Fruit fly (Drosophila melanogaster): ENCODE measurements around the gene HisRS.

Gene HisRS

DNA sequence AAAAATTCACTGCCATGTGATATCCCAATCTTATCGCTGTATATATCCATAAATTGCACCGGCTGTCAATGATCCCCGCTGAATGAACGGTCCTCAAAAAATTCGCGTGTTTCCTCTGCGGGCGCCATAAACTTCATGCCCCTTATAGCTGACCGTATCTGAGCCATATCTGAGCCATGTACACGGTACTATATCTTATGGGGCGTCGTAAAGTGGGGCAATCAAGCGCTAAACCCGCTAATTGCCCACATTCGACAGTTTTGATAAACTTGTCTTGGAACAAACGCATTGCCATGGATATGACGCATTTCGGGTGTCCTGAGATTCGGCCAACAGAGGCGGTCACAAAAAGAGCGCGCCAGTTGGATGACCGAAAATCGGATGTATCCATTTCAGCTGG, 4.3 kb upstream of the HisRS start (continued):
- TF ChIP-seq CG16815 (GFP tag; optimal IDR thresholded peaks at IDR 0.05) (no peak), caup (GFP tag; optimal IDR thresholded peaks at IDR 0.05; ENCODE audit: severe bottlenecking) (no peak), org-1 (GFP tag; optimal IDR thresholded peaks at IDR 0.05) (no peak), CG17328 (GFP tag; IDR thresholded peaks at IDR 0.05) (no peak), gfzf (GFP tag; optimal IDR thresholded peaks at IDR 0.05) (no peak), Lpt (GFP tag; optimal IDR thresholded peaks at IDR 0.05) (no peak), nmo (GFP tag; optimal IDR thresholded peaks at IDR 0.05) (no peak), Dip3 (GFP tag; optimal IDR thresholded peaks at IDR 0.05) (no peak), Dp (GFP tag; optimal IDR thresholded peaks at IDR 0.05) (no peak), CG11696 (GFP tag; IDR thresholded peaks at IDR 0.05) (no peak), ERR (GFP tag; optimal IDR thresholded peaks at IDR 0.05) (no peak), unpg (GFP tag; optimal IDR thresholded peaks at IDR 0.05) (peak; percentile 19)

DNA sequence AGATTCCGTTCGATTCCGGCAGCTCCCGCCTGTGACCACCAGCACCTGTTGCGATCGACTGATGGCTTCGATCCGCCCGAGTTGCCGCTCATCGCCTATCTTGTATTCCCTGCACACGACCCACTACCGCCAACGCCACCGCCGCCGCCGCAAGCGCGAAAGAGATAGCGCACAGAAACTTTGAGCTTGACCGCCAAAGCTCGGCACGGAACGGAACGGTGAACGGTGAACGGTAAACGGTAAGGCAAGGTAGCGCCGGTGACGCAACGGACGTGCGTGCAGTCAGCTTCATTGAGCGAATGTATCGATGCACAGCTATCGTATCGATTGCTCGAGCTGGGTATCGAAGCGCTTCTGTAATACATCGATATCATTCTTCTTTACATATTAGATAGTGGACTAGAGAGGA, 3.0 kb upstream of the HisRS start, which contains the start of gene Ggt-1:
TSS of gene Ggt-1 (minus strand) at position 251 of the 409 bp plus-strand sequence.
- TF ChIP-seq cwo (GFP tag; optimal IDR thresholded peaks at IDR 0.05), result peak; percentile 22
- TF ChIP-seq D19A (tag; optimal IDR thresholded peaks at IDR 0.05), result no peak
- TF ChIP-seq CG11247 (GFP tag; IDR thresholded peaks at IDR 0.05), result no peak
- peak; percentile 40 for TF ChIP-seq CG12659 (GFP tag; optimal IDR thresholded peaks at IDR 0.05)
- peak; percentile 23; the same call in 1 of the 2 replicates for TF ChIP-seq MBD-R2 (GFP tag; IDR thresholded peaks at IDR 0.05)
- TF ChIP-seq pb (GFP tag; optimal IDR thresholded peaks at IDR 0.05), result peak; percentile 30
- peak; percentile 81 for TF ChIP-seq Dref (GFP tag; IDR thresholded peaks at IDR 0.05)
- TF ChIP-seq sens (GFP tag), result no peak
- TF ChIP-seq aop (GFP tag; IDR thresholded peaks at IDR 0.05), result no peak
- TF ChIP-seq gcm2 (GFP tag; optimal IDR thresholded peaks at IDR 0.05), result peak; percentile 34
- no peak for TF ChIP-seq Sox100B (GFP tag; optimal IDR thresholded peaks at IDR 0.05)
- no peak for TF ChIP-seq CG8388 (GFP tag; optimal IDR thresholded peaks at IDR 0.05)
- TF ChIP-seq CG1792 (GFP tag; optimal IDR thresholded peaks at IDR 0.05), result no peak
- TF ChIP-seq Lhr (GFP tag; optimal IDR thresholded peaks at IDR 0.05), result peak; percentile 65
- TF ChIP-seq vnd (GFP tag; IDR thresholded peaks at IDR 0.05; ENCODE audit: partially characterized antibody), result peak; percentile 93
- TF ChIP-seq row (GFP tag; IDR thresholded peaks at IDR 0.05), result 0 out of 3 replicates have a peak, but pooled peaks have one; percentile 14
- peak; percentile 89 for TF ChIP-seq amos (GFP tag; IDR thresholded peaks at IDR 0.05; ENCODE audit: partially characterized antibody)
- no peak for TF ChIP-seq pros (GFP tag; optimal IDR thresholded peaks at IDR 0.05)
- TF ChIP-seq CG14014 (GFP tag; IDR thresholded peaks at IDR 0.05), result no peak
- peak; percentile 34 for TF ChIP-seq Dp (GFP tag; optimal IDR thresholded peaks at IDR 0.05)
- no peak for TF ChIP-seq nom (GFP tag; optimal IDR thresholded peaks at IDR 0.05)
- TF ChIP-seq mirr (GFP tag; optimal IDR thresholded peaks at IDR 0.05), result peak; percentile 7
- TF ChIP-seq Dbx (GFP tag; IDR thresholded peaks at IDR 0.05), result peak; percentile 31; the same call in 1 of the 3 replicates
- peak; percentile 14; the same call in 1 of the 2 replicates for TF ChIP-seq CG9932 (GFP tag; IDR thresholded peaks at IDR 0.05)
- no peak for TF ChIP-seq Ets65A (GFP tag)
- TF ChIP-seq CG5245 (GFP tag; optimal IDR thresholded peaks at IDR 0.05), result no peak
- peak; percentile 92 for TF ChIP-seq sna (GFP tag; IDR thresholded peaks at IDR 0.05; ENCODE audit: partially characterized antibody)
- no peak for TF ChIP-seq gem (tag; optimal IDR thresholded peaks at IDR 0.05)
- no peak for TF ChIP-seq onecut (GFP tag; IDR thresholded peaks at IDR 0.05)
- TF ChIP-seq CG12744 (GFP tag; optimal IDR thresholded peaks at IDR 0.05), result no peak
- TF ChIP-seq CTCF (GFP tag; optimal IDR thresholded peaks at IDR 0.05), result peak; percentile 47
- TF ChIP-seq CG6175 (GFP tag; IDR thresholded peaks at IDR 0.05), result 0 out of 3 replicates have a peak, but pooled peaks have one; percentile 51
- peak; percentile 1 for TF ChIP-seq chn (GFP tag; optimal IDR thresholded peaks at IDR 0.05)
- TF ChIP-seq CG7786 (GFP tag; optimal IDR thresholded peaks at IDR 0.05), result no peak
- peak; percentile 76 for TF ChIP-seq pzg (GFP tag; optimal IDR thresholded peaks at IDR 0.05)
- no peak for TF ChIP-seq CG16779 (GFP tag; IDR thresholded peaks at IDR 0.05)
- TF ChIP-seq MESR4 (GFP tag; optimal IDR thresholded peaks at IDR 0.05), result peak; percentile 19
- TF ChIP-seq CG1603 (tag; optimal IDR thresholded peaks at IDR 0.05), result peak; percentile 99
- peak; percentile 77 for TF ChIP-seq stwl (tag; optimal IDR thresholded peaks at IDR 0.05)
